Worm (Caenorhabditis elegans): Measurements from ENCODE around the gene srx-12.

srx-12 gene

DNA sequence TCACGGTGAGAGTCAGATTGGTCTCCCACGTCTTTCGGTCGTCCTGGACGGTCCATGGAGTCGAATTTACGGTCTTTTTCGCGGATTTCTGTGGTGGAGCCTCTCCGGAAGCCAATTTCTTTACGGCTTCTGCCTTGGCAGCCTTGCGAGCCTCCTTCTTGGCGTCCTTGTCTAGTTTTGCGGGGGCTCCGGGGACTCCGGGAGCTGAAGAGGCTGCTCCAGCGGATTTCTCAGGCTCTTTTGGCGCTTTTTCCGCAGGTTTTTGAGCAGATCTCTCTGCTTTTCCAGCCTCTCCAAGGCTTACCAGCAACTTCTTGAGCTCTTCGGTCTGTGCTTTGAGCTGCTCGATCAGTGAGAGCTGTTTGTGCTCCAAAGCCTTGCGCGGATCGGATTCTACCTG lies 10.0 kb downstream of the srx-12 start:
- TF ChIP-seq egl-27 (tag; optimal IDR thresholded peaks at IDR 0.05) (no peak), lin-15B (tag; optimal IDR thresholded peaks at IDR 0.05) (no peak), nhr-47 (tag; optimal IDR thresholded peaks at IDR 0.05) (no peak), ztf-4 (tag; optimal IDR thresholded peaks at IDR 0.05) (no peak), C04F5.9 (tag; optimal IDR thresholded peaks at IDR 0.05) (no peak), ceh-8 (GFP tag; optimal IDR thresholded peaks at IDR 0.05) (no peak), snpc-4 (tag; optimal IDR thresholded peaks at IDR 0.05) (no peak), lsy-2 (tag; optimal IDR thresholded peaks at IDR 0.05) (no peak), mab-9 (GFP tag; IDR thresholded peaks at IDR 0.05) (no peak)

DNA sequence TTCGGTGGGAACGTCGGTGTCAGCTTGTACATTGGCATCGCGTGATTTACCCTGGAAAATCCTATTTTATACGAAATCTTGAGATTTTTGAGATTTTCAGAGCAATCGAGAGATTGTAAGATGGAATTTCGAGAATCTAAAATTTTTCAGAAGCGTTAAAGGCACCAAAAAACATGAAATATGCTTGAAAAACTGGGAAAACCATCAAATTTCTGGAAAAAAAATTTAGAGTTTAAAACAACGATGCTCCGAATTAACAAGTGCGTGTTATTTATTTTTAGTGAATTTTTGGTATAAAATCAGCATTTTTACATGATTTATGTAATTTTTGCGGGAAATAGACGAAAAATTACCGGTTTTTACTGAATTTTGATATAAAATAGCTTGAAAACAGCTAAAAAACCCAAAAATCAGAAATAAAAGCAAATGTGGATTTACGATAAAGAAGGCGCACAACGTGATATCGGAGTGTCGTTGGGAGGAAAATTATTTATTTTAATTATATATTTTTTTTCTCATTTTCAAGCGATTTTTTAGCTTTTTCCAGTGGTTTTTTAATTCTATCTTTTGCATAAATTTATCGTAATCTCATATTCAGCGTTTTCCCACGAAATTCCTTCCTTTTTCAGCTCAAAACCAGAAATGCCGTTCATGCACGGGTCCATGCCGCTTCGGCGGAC lies 10.6 kb downstream of the srx-12 start, which contains the start of the genes Y55F3AM.13 and mrps-25:
Gene Y55F3AM.13, minus strand, starts transcription at position 51 of the 680 bp plus-strand sequence.
Gene mrps-25, plus strand, starts transcription at position 630 of the 680 bp plus-strand sequence.
- no peak for TF ChIP-seq sup-37 (GFP tag; optimal IDR thresholded peaks at IDR 0.05)
- no peak for TF ChIP-seq vab-15 (tag; optimal IDR thresholded peaks at IDR 0.05)
- TF ChIP-seq ceh-82 (tag; optimal IDR thresholded peaks at IDR 0.05): no peak
- no peak for TF ChIP-seq lin-14 (GFP tag; optimal IDR thresholded peaks at IDR 0.05)
- TF ChIP-seq irx-1 (tag; optimal IDR thresholded peaks at IDR 0.05): peak; percentile 32
- TF ChIP-seq lin-13 (GFP tag; optimal IDR thresholded peaks at IDR 0.05): no peak
- TF ChIP-seq swsn-7 (tag; optimal IDR thresholded peaks at IDR 0.05): peak; percentile 65
- no peak for TF ChIP-seq tlp-1 (tag; optimal IDR thresholded peaks at IDR 0.05)
- TF ChIP-seq isw-1 (GFP tag; IDR thresholded peaks at IDR 0.05): peak; percentile 78
- TF ChIP-seq Y116A8C.19 (tag; optimal IDR thresholded peaks at IDR 0.05; ENCODE audit: borderline replicate concordance): no peak
- TF ChIP-seq aha-1 (tag; optimal IDR thresholded peaks at IDR 0.05): no peak
- peak; percentile 5 for TF ChIP-seq lin-39 (tag; optimal IDR thresholded peaks at IDR 0.05)
- no peak for TF ChIP-seq ztf-4 (tag; optimal IDR thresholded peaks at IDR 0.05)
- no peak for TF ChIP-seq nhr-12 (tag; optimal IDR thresholded peaks at IDR 0.05)
- TF ChIP-seq sox-4 (tag; optimal IDR thresholded peaks at IDR 0.05): no peak
- TF ChIP-seq lin-15B (tag; optimal IDR thresholded peaks at IDR 0.05): peak; percentile 48
- no peak for TF ChIP-seq mep-1 (tag; optimal IDR thresholded peaks at IDR 0.05)
- TF ChIP-seq snpc-4 (tag; optimal IDR thresholded peaks at IDR 0.05): peak; percentile 21
- TF ChIP-seq grh-1 (GFP tag; IDR thresholded peaks at IDR 0.05): no peak
- peak; percentile 71 for TF ChIP-seq snu-23 (GFP tag; optimal IDR thresholded peaks at IDR 0.05)
- TF ChIP-seq tbx-2 (tag; optimal IDR thresholded peaks at IDR 0.05): peak; percentile 69
- TF ChIP-seq dpl-1 (GFP tag; optimal IDR thresholded peaks at IDR 0.05): peak; percentile 27 to 57 (median 48)
- peak; percentile 45 to 59 for TF ChIP-seq efl-1 (optimal IDR thresholded peaks at IDR 0.05)
- peak; percentile 58 to 93 for TF ChIP-seq efl-1 (GFP tag; optimal IDR thresholded peaks at IDR 0.05 in 1 of 2)
- peak; percentile 40 for TF ChIP-seq nhr-85 (tag)
- TF ChIP-seq nhr-28 (tag; optimal IDR thresholded peaks at IDR 0.05): no peak
- peak; percentile 42; the same call in 1 of the 2 replicates for TF ChIP-seq nhr-19 (GFP tag; conservative IDR thresholded peaks at IDR 0.05)
- no peak for TF ChIP-seq pax-3 (tag; optimal IDR thresholded peaks at IDR 0.05)
- peak; percentile 75 to 83 for TF ChIP-seq lsy-2 (tag; optimal IDR thresholded peaks at IDR 0.05)
- TF ChIP-seq egl-13 (tag; optimal IDR thresholded peaks at IDR 0.05): no peak
- peak; percentile 25; the same call in 1 of the 2 replicates for TF ChIP-seq ceh-88 (GFP tag; IDR thresholded peaks at IDR 0.05)
- TF ChIP-seq mab-9 (GFP tag; IDR thresholded peaks at IDR 0.05): no peak
- TF ChIP-seq pqm-1 (tag; optimal IDR thresholded peaks at IDR 0.05): no peak
- TF ChIP-seq lir-3 (tag; optimal IDR thresholded peaks at IDR 0.05; ENCODE audit: poor library complexity): no peak
- no peak for TF ChIP-seq mdl-1 (tag; optimal IDR thresholded peaks at IDR 0.05)
- TF ChIP-seq C04F5.9 (tag; optimal IDR thresholded peaks at IDR 0.05): peak; percentile 63
- TF ChIP-seq aly-2 (tag; optimal IDR thresholded peaks at IDR 0.05): no peak
- no peak for TF ChIP-seq unc-30 (tag; optimal IDR thresholded peaks at IDR 0.05)
- TF ChIP-seq jun-1 (tag; optimal IDR thresholded peaks at IDR 0.05): no peak
- no peak for TF ChIP-seq hpl-2 (GFP tag; optimal IDR thresholded peaks at IDR 0.05)
- no peak for TF ChIP-seq ets-5 (GFP tag; IDR thresholded peaks at IDR 0.05)
- no peak for TF ChIP-seq nhr-84 (tag; optimal IDR thresholded peaks at IDR 0.05)
- TF ChIP-seq lin-35 (GFP tag; optimal IDR thresholded peaks at IDR 0.05): peak; percentile 37 to 46
- TF ChIP-seq unc-62 (GFP tag; optimal IDR thresholded peaks at IDR 0.05): no peak
- TF ChIP-seq C16A3.4 (tag; optimal IDR thresholded peaks at IDR 0.05): peak; percentile 20
- no peak for TF ChIP-seq nhr-237 (tag; optimal IDR thresholded peaks at IDR 0.05)
- TF ChIP-seq unc-86 (tag; optimal IDR thresholded peaks at IDR 0.05): peak; percentile 16
